Fruit fly (Drosophila melanogaster): Measurements from ENCODE around the gene ac.

Gene ac

DNA sequence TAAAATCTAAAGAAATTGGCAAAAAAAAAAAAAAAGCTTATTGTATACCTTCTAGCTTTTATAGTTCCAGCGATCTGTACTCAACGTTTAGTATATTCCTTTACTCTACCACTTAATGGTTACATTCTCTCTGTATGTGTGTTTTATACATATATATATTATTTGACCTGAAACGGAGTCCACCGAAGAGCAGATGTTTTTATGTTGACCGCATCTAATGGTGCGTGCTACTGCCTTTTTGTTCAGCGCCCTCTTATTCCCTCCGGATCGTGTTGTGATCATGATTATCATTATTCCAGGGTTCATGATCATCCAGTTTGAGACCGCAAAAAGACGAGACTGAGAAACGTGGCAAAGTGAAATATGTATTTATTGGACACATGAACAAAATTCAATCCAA is 22.4 kb downstream of the ac start:
- TF ChIP-seq CG8301 (tag; optimal IDR thresholded peaks at IDR 0.05) (no peak), Snoo (tag; optimal IDR thresholded peaks at IDR 0.05) (no peak), CG12605 (GFP tag; IDR thresholded peaks at IDR 0.05) (no peak), CG32121 (GFP tag; IDR thresholded peaks at IDR 0.05) (no peak), gl (tag; optimal IDR thresholded peaks at IDR 0.05) (no peak), CG14655 (GFP tag; optimal IDR thresholded peaks at IDR 0.05) (no peak), CG17806 (tag; optimal IDR thresholded peaks at IDR 0.05) (no peak), Pif1B (GFP tag; optimal IDR thresholded peaks at IDR 0.05) (no peak), fd96Ca (GFP tag; IDR thresholded peaks at IDR 0.05) (no peak), CG10348 (GFP tag; IDR thresholded peaks at IDR 0.05) (no peak), EcR (GFP tag; optimal IDR thresholded peaks at IDR 0.05) (no peak), CG9948 (tag; optimal IDR thresholded peaks at IDR 0.05) (no peak), D1 (tag; optimal IDR thresholded peaks at IDR 0.05) (no peak), CG4496 (GFP tag; IDR thresholded peaks at IDR 0.05) (no peak), CG34367 (tag; optimal IDR thresholded peaks at IDR 0.05) (no peak), Ets98B (GFP tag; IDR thresholded peaks at IDR 0.05) (no peak), rn (GFP tag; IDR thresholded peaks at IDR 0.05) (no peak), CG13204 (GFP tag; optimal IDR thresholded peaks at IDR 0.05) (no peak), Pif1A (GFP tag; optimal IDR thresholded peaks at IDR 0.05) (no peak), CG15710 (tag; optimal IDR thresholded peaks at IDR 0.05) (no peak)

DNA sequence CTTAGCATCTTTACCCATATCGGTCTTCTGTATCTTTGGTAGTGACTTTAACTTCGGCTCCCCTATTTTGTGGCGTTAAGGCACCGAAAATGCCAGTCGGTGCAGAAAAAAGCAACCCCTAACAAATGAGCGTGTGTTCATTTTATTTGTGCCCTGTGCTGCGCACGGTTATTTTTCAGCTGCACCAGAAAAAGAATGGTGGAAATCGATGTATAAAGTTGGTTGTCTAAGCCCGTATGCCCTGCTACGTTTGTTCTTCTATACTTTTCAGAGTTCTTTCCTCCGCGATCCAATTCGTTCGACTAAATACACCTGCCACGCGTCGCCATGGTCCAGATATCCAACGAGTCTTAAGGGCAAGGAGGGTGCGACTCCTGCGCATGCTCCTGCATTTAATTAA is 23.1 kb downstream of the ac start:
- no peak for TF ChIP-seq CG4496 (GFP tag; IDR thresholded peaks at IDR 0.05)
- no peak for TF ChIP-seq rn (GFP tag; IDR thresholded peaks at IDR 0.05)

- no peak for TF ChIP-seq CG32121 (GFP tag; IDR thresholded peaks at IDR 0.05)
- TF ChIP-seq CG14655 (GFP tag; optimal IDR thresholded peaks at IDR 0.05): no peak
- TF ChIP-seq CG34367 (tag; optimal IDR thresholded peaks at IDR 0.05): no peak
- no peak for TF ChIP-seq Pif1A (GFP tag; optimal IDR thresholded peaks at IDR 0.05)
- TF ChIP-seq CG13204 (GFP tag; optimal IDR thresholded peaks at IDR 0.05): no peak
- TF ChIP-seq CG4496 (GFP tag; IDR thresholded peaks at IDR 0.05): no peak
Observed at dm6 chrX:395746-396145, 25.9 kb downstream of the ac start, which contains the start of gene sc. Gene sc, plus strand, starts transcription at chrX:396060.

- TF ChIP-seq CG10348 (GFP tag; IDR thresholded peaks at IDR 0.05) (no peak), Pif1B (GFP tag; optimal IDR thresholded peaks at IDR 0.05) (no peak), Pif1A (GFP tag; optimal IDR thresholded peaks at IDR 0.05) (no peak), EcR (GFP tag; optimal IDR thresholded peaks at IDR 0.05) (no peak), rn (GFP tag; IDR thresholded peaks at IDR 0.05) (no peak), gl (tag; optimal IDR thresholded peaks at IDR 0.05) (no peak), CG17806 (tag; optimal IDR thresholded peaks at IDR 0.05) (no peak), CG32121 (GFP tag; IDR thresholded peaks at IDR 0.05) (no peak), CG14655 (GFP tag; optimal IDR thresholded peaks at IDR 0.05) (no peak), CG15710 (tag; optimal IDR thresholded peaks at IDR 0.05) (no peak), D1 (tag; optimal IDR thresholded peaks at IDR 0.05) (no peak), CG13204 (GFP tag; optimal IDR thresholded peaks at IDR 0.05) (no peak), CG34367 (tag; optimal IDR thresholded peaks at IDR 0.05) (no peak), fd96Ca (GFP tag; IDR thresholded peaks at IDR 0.05) (no peak), CG4496 (GFP tag; IDR thresholded peaks at IDR 0.05) (no peak), CG8159 (tag; optimal IDR thresholded peaks at IDR 0.05) (no peak)
Observed at dm6 chrX:399732-400131, 29.9 kb downstream of the ac start.

- TF ChIP-seq CG8159 (tag; optimal IDR thresholded peaks at IDR 0.05): no peak
- TF ChIP-seq Pif1B (GFP tag; optimal IDR thresholded peaks at IDR 0.05): no peak
- no peak for TF ChIP-seq CG10348 (GFP tag; IDR thresholded peaks at IDR 0.05)
- no peak for TF ChIP-seq CG13204 (GFP tag; optimal IDR thresholded peaks at IDR 0.05)
- TF ChIP-seq Ets98B (GFP tag; IDR thresholded peaks at IDR 0.05): no peak
- TF ChIP-seq D1 (tag; optimal IDR thresholded peaks at IDR 0.05): no peak
- no peak for TF ChIP-seq CG12605 (GFP tag; IDR thresholded peaks at IDR 0.05)
- TF ChIP-seq CG14655 (GFP tag; optimal IDR thresholded peaks at IDR 0.05): no peak
- no peak for TF ChIP-seq CG8301 (tag; optimal IDR thresholded peaks at IDR 0.05)
- no peak for TF ChIP-seq Pif1A (GFP tag; optimal IDR thresholded peaks at IDR 0.05)
Observed at dm6 chrX:406306-406705, 36.5 kb downstream of the ac start.

DNA sequence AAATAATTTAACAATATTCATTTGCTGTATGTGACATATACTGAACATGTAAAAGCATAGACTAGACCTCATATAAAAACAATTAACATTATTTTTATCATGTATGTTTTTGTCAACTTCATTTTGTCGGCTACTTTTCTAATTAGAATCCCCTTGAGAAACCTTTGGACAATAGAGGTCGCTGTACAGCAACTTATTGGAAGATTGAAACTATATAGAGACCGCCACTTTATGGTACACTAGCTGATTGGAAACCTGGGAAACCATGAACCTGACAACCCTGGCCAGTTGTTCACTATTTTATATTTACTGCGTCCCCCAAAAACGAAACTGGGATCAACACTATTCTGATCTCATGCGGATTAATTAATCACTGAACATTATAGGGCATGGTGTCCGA is 37.6 kb downstream of the ac start:
- TF ChIP-seq CG34367 (tag; optimal IDR thresholded peaks at IDR 0.05): no peak
- no peak for TF ChIP-seq CG14655 (GFP tag; optimal IDR thresholded peaks at IDR 0.05)
- TF ChIP-seq rn (GFP tag; IDR thresholded peaks at IDR 0.05): no peak
- TF ChIP-seq CG8159 (tag; optimal IDR thresholded peaks at IDR 0.05): no peak
- TF ChIP-seq CG8301 (tag; optimal IDR thresholded peaks at IDR 0.05): no peak
- TF ChIP-seq Pif1A (GFP tag; optimal IDR thresholded peaks at IDR 0.05): no peak
- TF ChIP-seq CG10348 (GFP tag; IDR thresholded peaks at IDR 0.05): no peak
- no peak for TF ChIP-seq CG4496 (GFP tag; IDR thresholded peaks at IDR 0.05)
- no peak for TF ChIP-seq CG17806 (tag; optimal IDR thresholded peaks at IDR 0.05)
- no peak for TF ChIP-seq D1 (tag; optimal IDR thresholded peaks at IDR 0.05)
- TF ChIP-seq Snoo (tag; optimal IDR thresholded peaks at IDR 0.05): no peak
- TF ChIP-seq EcR (GFP tag; optimal IDR thresholded peaks at IDR 0.05): no peak
- no peak for TF ChIP-seq Pif1B (GFP tag; optimal IDR thresholded peaks at IDR 0.05)
- no peak for TF ChIP-seq CG15710 (tag; optimal IDR thresholded peaks at IDR 0.05)
- no peak for TF ChIP-seq Ets98B (GFP tag; IDR thresholded peaks at IDR 0.05)
- no peak for TF ChIP-seq CG13204 (GFP tag; optimal IDR thresholded peaks at IDR 0.05)
- TF ChIP-seq gl (tag; optimal IDR thresholded peaks at IDR 0.05): no peak
- TF ChIP-seq CG9948 (tag; optimal IDR thresholded peaks at IDR 0.05): no peak
- TF ChIP-seq fd96Ca (GFP tag; IDR thresholded peaks at IDR 0.05): no peak
- TF ChIP-seq CG12605 (GFP tag; IDR thresholded peaks at IDR 0.05): no peak

DNA sequence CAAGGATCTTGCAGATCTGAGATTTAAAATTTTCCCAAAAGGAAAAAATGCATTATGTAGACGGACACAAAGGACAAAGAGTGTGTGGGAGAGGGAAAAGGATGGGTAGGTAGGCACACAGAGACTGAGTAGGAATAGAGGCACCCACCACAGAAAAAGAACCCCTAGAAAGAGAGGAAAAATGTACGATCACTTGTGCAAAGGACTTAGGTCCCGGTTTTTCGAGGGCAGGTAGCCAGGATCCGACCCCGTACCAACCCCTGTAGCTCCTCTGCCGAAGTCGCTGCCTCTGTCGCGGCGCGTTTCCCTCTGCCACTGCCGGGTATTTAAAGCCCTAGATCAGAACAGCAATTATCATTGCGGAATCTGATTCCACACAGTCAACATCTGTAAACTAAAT is 39.5 kb downstream of the ac start:
- TF ChIP-seq CG10348 (GFP tag; IDR thresholded peaks at IDR 0.05): no peak
- TF ChIP-seq CG8159 (tag; optimal IDR thresholded peaks at IDR 0.05): no peak
- no peak for TF ChIP-seq EcR (GFP tag; optimal IDR thresholded peaks at IDR 0.05)
- TF ChIP-seq CG12605 (GFP tag; IDR thresholded peaks at IDR 0.05): no peak
- no peak for TF ChIP-seq gl (tag; optimal IDR thresholded peaks at IDR 0.05)
- TF ChIP-seq CG15710 (tag; optimal IDR thresholded peaks at IDR 0.05): no peak
- TF ChIP-seq CG8301 (tag; optimal IDR thresholded peaks at IDR 0.05): no peak
- TF ChIP-seq CG17806 (tag; optimal IDR thresholded peaks at IDR 0.05): no peak
- no peak for TF ChIP-seq CG32121 (GFP tag; IDR thresholded peaks at IDR 0.05)
- no peak for TF ChIP-seq fd96Ca (GFP tag; IDR thresholded peaks at IDR 0.05)
- TF ChIP-seq Snoo (tag; optimal IDR thresholded peaks at IDR 0.05): no peak
- TF ChIP-seq CG4496 (GFP tag; IDR thresholded peaks at IDR 0.05): no peak
